Fruit fly (Drosophila melanogaster) whole organism, embryonic: ENCODE measurements around the gene CG10038.

Experiments
- CG12155 ChIP-seq: fragments of 200-800 bp; sonication (Bioruptor generic); optimal IDR thresholded peaks from 3 replicates; lab custom pipeline; 2016; ENCODE audit warnings: missing biosample characterization, missing genetic modification characterization
- CG12659 ChIP-seq: fragments of 200-800 bp; sonication (Bioruptor generic); optimal IDR thresholded peaks from 3 replicates; lab custom pipeline; 2017; ENCODE audit warnings: mild to moderate bottlenecking, missing biosample characterization, missing genetic modification reagents, missing genetic modification characterization
- CG1529 ChIP-seq: fragments of 200-800 bp; sonication (Bioruptor generic); optimal IDR thresholded peaks from 3 replicates; lab custom pipeline; 2018; ENCODE audit warnings: missing biosample characterization, missing genetic modification characterization
- CG18764 ChIP-seq: fragments of 200-800 bp; sonication (Bioruptor generic); optimal IDR thresholded peaks from 3 replicates; lab custom pipeline; 2016; ENCODE audit warnings: missing biosample characterization, missing genetic modification characterization
- CG2116 ChIP-seq: fragments of 200-800 bp; sonication (Bioruptor generic); optimal IDR thresholded peaks from 3 replicates; lab custom pipeline; 2018; ENCODE audit warnings: missing biosample characterization, mild to moderate bottlenecking, missing genetic modification characterization
- CG3407 ChIP-seq: fragments of 200-800 bp; sonication (Bioruptor generic); optimal IDR thresholded peaks from 2 replicates; lab custom pipeline; 2018; ENCODE audit warnings: missing biosample characterization, mild to moderate bottlenecking, missing genetic modification characterization
- CG4707 ChIP-seq: fragments of 200-800 bp; sonication (Bioruptor generic); optimal IDR thresholded peaks from 2 replicates; lab custom pipeline; 2018; ENCODE audit warnings: missing biosample characterization, mild to moderate bottlenecking, missing genetic modification characterization, moderate library complexity
- CG6175 ChIP-seq: fragments of 200-800 bp; sonication (Bioruptor generic); IDR thresholded peaks from 3 replicates; pipeline ENCODE4 v1.3.6; 2022; ENCODE audit warnings: missing biosample characterization, missing genetic modification characterization
- CG6689 ChIP-seq: fragments of 200-800 bp; sonication (Bioruptor generic); IDR thresholded peaks from 2 replicates; pipeline ENCODE4 v1.3.6; 2022; ENCODE audit warnings: missing biosample characterization, missing genetic modification characterization
- CG9215 ChIP-seq: fragments of 200-800 bp; sonication (Bioruptor generic); IDR thresholded peaks from 2 replicates; pipeline ENCODE4 v1.3.6; 2022; ENCODE audit warnings: missing biosample characterization, missing genetic modification characterization
- CG9437 ChIP-seq: fragments of 200-800 bp; sonication (Bioruptor generic); optimal IDR thresholded peaks from 2 replicates; lab custom pipeline; 2018; ENCODE audit warnings: missing biosample characterization, mild to moderate bottlenecking, missing genetic modification characterization
- Camta ChIP-seq: fragments of 200-800 bp; sonication (Bioruptor generic); optimal IDR thresholded peaks from 2 replicates; lab custom pipeline; 2016; ENCODE audit warnings: missing biosample characterization, missing genetic modification characterization
- CoRest ChIP-seq: fragments of 200-800 bp; sonication (Bioruptor generic); optimal IDR thresholded peaks from 3 replicates; lab custom pipeline; 2018; ENCODE audit warnings: missing biosample characterization, mild to moderate bottlenecking, missing genetic modification characterization, moderate library complexity
- Hey ChIP-seq: fragments of 200-800 bp; sonication (Bioruptor generic); optimal IDR thresholded peaks from 3 replicates; lab custom pipeline; 2018; ENCODE audit warnings: missing biosample characterization, mild to moderate bottlenecking, missing genetic modification characterization
- Kr ChIP-seq: fragments of 200-800 bp; sonication (Bioruptor generic); optimal IDR thresholded peaks from 2 replicates; lab custom pipeline; 2017; ENCODE audit warnings: missing biosample characterization, mild to moderate bottlenecking, missing genetic modification characterization
- Lim3 ChIP-seq: fragments of 200-800 bp; sonication (Bioruptor generic); IDR thresholded peaks from 2 replicates; pipeline ENCODE4 v1.3.6; 2022; ENCODE audit warnings: missing biosample characterization, missing genetic modification characterization
- Optix ChIP-seq: fragments of 200-800 bp; sonication (Bioruptor generic); IDR thresholded peaks from 3 replicates; pipeline ENCODE4 v1.3.6; 2022; ENCODE audit warnings: missing biosample characterization, missing genetic modification characterization
- Poxn ChIP-seq: fragments of 200-800 bp; sonication (Bioruptor generic); IDR thresholded peaks from 2 replicates; pipeline ENCODE4 v1.3.6; 2022; ENCODE audit warnings: missing biosample characterization, missing genetic modification characterization
- Ravus ChIP-seq: fragments of 200-800 bp; sonication (Bioruptor generic); IDR thresholded peaks from 2 replicates; pipeline ENCODE4 v1.3.6; 2022; ENCODE audit warnings: missing biosample characterization, missing genetic modification characterization
- Side ChIP-seq: fragments of 200-800 bp; sonication (Bioruptor generic); optimal IDR thresholded peaks from 2 replicates; lab custom pipeline; 2016; ENCODE audit warnings: missing biosample characterization, missing genetic modification characterization
- ato ChIP-seq: fragments of 200-800 bp; sonication (Bioruptor generic); IDR thresholded peaks from 2 replicates; pipeline ENCODE4 v1.3.6; 2022; ENCODE audit warnings: missing biosample characterization, missing genetic modification characterization; ENCODE audit not compliant: partially characterized antibody
- az2 ChIP-seq: fragments of 200-800 bp; sonication (Bioruptor generic); optimal IDR thresholded peaks from 3 replicates; lab custom pipeline; 2016; ENCODE audit warnings: missing biosample characterization, missing genetic modification characterization
- ci ChIP-seq: fragments of 200-800 bp; sonication (Bioruptor generic); IDR thresholded peaks from 3 replicates; pipeline ENCODE4 v1.3.6; 2022; ENCODE audit warnings: missing biosample characterization, missing genetic modification characterization
- da ChIP-seq: fragments of 200-800 bp; sonication (Bioruptor generic); optimal IDR thresholded peaks from 2 replicates; lab custom pipeline; 2016; ENCODE audit warnings: missing biosample characterization, missing genetic modification characterization
- dan ChIP-seq: fragments of 200-800 bp; sonication (Bioruptor generic); IDR thresholded peaks from 2 replicates; pipeline ENCODE4 v1.3.6; 2022; ENCODE audit warnings: missing biosample characterization, missing genetic modification characterization
- gem ChIP-seq: fragments of 200-800 bp; sonication (Bioruptor generic); optimal IDR thresholded peaks from 2 replicates; lab custom pipeline; 2019; ENCODE audit warnings: missing biosample characterization, mild to moderate bottlenecking, missing genetic modification characterization, moderate library complexity
- hb ChIP-seq: fragments of 200-800 bp; sonication (Bioruptor generic); IDR thresholded peaks from 3 replicates; pipeline ENCODE4 v1.3.6; 2022; ENCODE audit warnings: missing biosample characterization, missing genetic modification characterization; ENCODE audit not compliant: partially characterized antibody
- lab ChIP-seq: fragments of 200-800 bp; sonication (Bioruptor generic); optimal IDR thresholded peaks from 3 replicates; lab custom pipeline; 2017; ENCODE audit warnings: missing biosample characterization, missing genetic modification characterization, mild to moderate bottlenecking, moderate library complexity, missing genetic modification reagents
- mirr ChIP-seq: fragments of 200-800 bp; sonication (Bioruptor generic); optimal IDR thresholded peaks from 3 replicates; lab custom pipeline; 2018; ENCODE audit warnings: missing biosample characterization, mild to moderate bottlenecking, missing genetic modification characterization
- nerfin-1 ChIP-seq: fragments of 200-800 bp; sonication (Bioruptor generic); optimal IDR thresholded peaks from 3 replicates; lab custom pipeline; 2019; ENCODE audit warnings: missing biosample characterization, mild to moderate bottlenecking, missing genetic modification characterization, moderate library complexity
- pb ChIP-seq: fragments of 200-800 bp; sonication (Bioruptor generic); optimal IDR thresholded peaks from 3 replicates; lab custom pipeline; 2016; ENCODE audit warnings: missing biosample characterization, missing genetic modification characterization
- pros ChIP-seq: fragments of 200-800 bp; sonication (Bioruptor generic); optimal IDR thresholded peaks from 3 replicates; lab custom pipeline; 2019; ENCODE audit warnings: missing biosample characterization, mild to moderate bottlenecking, missing genetic modification characterization, moderate library complexity
- rib ChIP-seq: fragments of 200-800 bp; sonication (Bioruptor generic); IDR thresholded peaks from 2 replicates; pipeline ENCODE4 v1.3.6; 2022; ENCODE audit warnings: missing biosample characterization, missing genetic modification characterization
- run ChIP-seq: fragments of 200-800 bp; sonication (Bioruptor generic); optimal IDR thresholded peaks from 3 replicates; lab custom pipeline; 2018; ENCODE audit warnings: missing biosample characterization, mild to moderate bottlenecking, missing genetic modification characterization
- sens ChIP-seq: fragments of 200-800 bp; sonication (Bioruptor generic); peaks from one replicate; lab custom pipeline; 2016; ENCODE audit warnings: missing biosample characterization, missing genetic modification characterization
- slbo ChIP-seq: fragments of 200-800 bp; sonication (Bioruptor generic); IDR thresholded peaks from 2 replicates; pipeline ENCODE4 v1.3.6; 2022; ENCODE audit warnings: missing biosample characterization, missing genetic modification characterization
- stwl ChIP-seq: fragments of 200-800 bp; sonication (Bioruptor generic); optimal IDR thresholded peaks from 3 replicates; lab custom pipeline; 2018; ENCODE audit warnings: missing biosample characterization, mild to moderate bottlenecking, missing genetic modification characterization, moderate library complexity
- sug ChIP-seq: fragments of 200-800 bp; optimal IDR thresholded peaks from 2 replicates; lab custom pipeline; 2019; ENCODE audit warnings: missing biosample characterization, mild to moderate bottlenecking, missing genetic modification characterization, moderate library complexity

The CG10038 gene

dm6 chr3R:12329827-12330226, 20.6 kb downstream of the CG10038 start (continued):
- TF ChIP-seq Hey (tag; lab: Kevin White, UChicago), result peak; percentile 85
- TF ChIP-seq rib, result no peak
- no peak for TF ChIP-seq Camta (GFP tag; lab: Kevin White, UChicago)
- TF ChIP-seq Ravus (GFP tag; lab: Robert Waterston, UW), result no peak
- peak; percentile 50 for TF ChIP-seq mirr
- no peak for TF ChIP-seq Side (GFP tag; lab: Kevin White, UChicago)
- TF ChIP-seq ci, result no peak
- no peak for TF ChIP-seq az2 (GFP tag; lab: Kevin White, UChicago)
- TF ChIP-seq Kr (GFP tag; lab: Kevin White, UChicago), result no peak
- no peak for TF ChIP-seq CG9215
- TF ChIP-seq CG9437 (GFP tag; lab: Kevin White, UChicago), result no peak
- TF ChIP-seq Lim3 (GFP tag; lab: Robert Waterston, UW), result no peak
- TF ChIP-seq sens (GFP tag; lab: Kevin White, UChicago), result no peak
- TF ChIP-seq Optix (GFP tag; lab: Robert Waterston, UW), result no peak
- TF ChIP-seq CG2116, result no peak
- no peak for TF ChIP-seq slbo (GFP tag; lab: Robert Waterston, UW)
- peak; percentile 93 for TF ChIP-seq run (tag; lab: Kevin White, UChicago)
- no peak for TF ChIP-seq da
- no peak for TF ChIP-seq lab (GFP tag; lab: Kevin White, UChicago)
- no peak for TF ChIP-seq CG4707 (GFP tag; lab: Kevin White, UChicago)
- no peak for TF ChIP-seq CG3407 (GFP tag; lab: Kevin White, UChicago)
- TF ChIP-seq CG6175, result no peak
- TF ChIP-seq dan (GFP tag; lab: Robert Waterston, UW), result no peak

- TF ChIP-seq sug (tag; lab: Kevin White, UChicago), result no peak
- TF ChIP-seq CG1529 (GFP tag; lab: Kevin White, UChicago), result no peak
- no peak for TF ChIP-seq pros (GFP tag; lab: Kevin White, UChicago)
- no peak for TF ChIP-seq ato (GFP tag; lab: Robert Waterston, UW)
- TF ChIP-seq CoRest (tag; lab: Kevin White, UChicago), result no peak
Measured at dm6 chr3R:12326855-12327254, 23.6 kb downstream of the CG10038 start.

dm6 chr3R:12323221-12323620, 27.2 kb downstream of the CG10038 start, which contains the start of gene CG10013:
TSS of gene CG10013 (plus strand) at chr3R:12323521.
- TF ChIP-seq nerfin-1 (tag; lab: Kevin White, UChicago) (no peak), stwl (tag; lab: Kevin White, UChicago) (peak; percentile 23)

dm6 chr3R:12317325-12317724, 33.1 kb downstream of the CG10038 start:
- TF ChIP-seq pb (GFP tag; lab: Kevin White, UChicago) (no peak), gem (tag; lab: Kevin White, UChicago) (no peak)

- TF ChIP-seq Poxn (GFP tag; lab: Robert Waterston, UW), result no peak
- no peak for TF ChIP-seq CG18764 (GFP tag; lab: Kevin White, UChicago)
- TF ChIP-seq CG12659 (GFP tag; lab: Kevin White, UChicago), result no peak
- TF ChIP-seq CG12155 (GFP tag; lab: Kevin White, UChicago), result no peak
- no peak for TF ChIP-seq CG6689 (GFP tag; lab: Robert Waterston, UW)
- no peak for TF ChIP-seq hb (GFP tag; lab: Robert Waterston, UW)
Measured at dm6 chr3R:12316420-12316819, 34.0 kb downstream of the CG10038 start.
